Fruit fly (Drosophila melanogaster) whole organism, embryonic: ENCODE data around the gene spz3.

ENCODE experiments used
- ATbp ChIP-seq: fragments of 200-800 bp; sonication (Bioruptor generic); optimal IDR thresholded peaks from 2 replicates; lab custom pipeline; 2017; ENCODE audit warnings: missing biosample characterization, mild to moderate bottlenecking, missing genetic modification characterization, missing genetic modification reagents
- Ada2b ChIP-seq: fragments of 200-800 bp; sonication (Bioruptor generic); IDR thresholded peaks from 2 replicates; pipeline ENCODE4 v1.3.6; 2022; ENCODE audit warnings: missing biosample characterization, missing genetic modification characterization
- Atf-2 ChIP-seq: fragments of 200-800 bp; sonication (Bioruptor generic); optimal IDR thresholded peaks from 2 replicates; lab custom pipeline; 2016; ENCODE audit warnings: missing biosample characterization, missing genetic modification characterization
- B-H2 ChIP-seq: fragments of 200-800 bp; sonication (Bioruptor generic); optimal IDR thresholded peaks from 2 replicates; lab custom pipeline; 2018; ENCODE audit warnings: missing biosample characterization, mild to moderate bottlenecking, missing genetic modification characterization
- BEAF-32 ChIP-seq: fragments of 200-800 bp; sonication (Bioruptor generic); optimal IDR thresholded peaks from 3 replicates; lab custom pipeline; 2017; ENCODE audit warnings: missing biosample characterization, missing genetic modification characterization, mild to moderate bottlenecking, moderate library complexity, missing genetic modification reagents
- CG11398 ChIP-seq: fragments of 200-800 bp; sonication (Bioruptor generic); optimal IDR thresholded peaks from 2 replicates; lab custom pipeline; 2016; ENCODE audit warnings: missing biosample characterization, missing genetic modification characterization
- CG11695 ChIP-seq: fragments of 200-800 bp; sonication (Bioruptor generic); IDR thresholded peaks from 3 replicates; pipeline ENCODE4 v1.3.6; 2022; ENCODE audit warnings: missing biosample characterization, missing genetic modification characterization
- CG11696 ChIP-seq: fragments of 200-800 bp; sonication (Bioruptor generic); IDR thresholded peaks from 2 replicates; pipeline ENCODE4 v1.3.6; 2022; ENCODE audit warnings: missing biosample characterization, missing genetic modification characterization
- CG12769 ChIP-seq: fragments of 200-800 bp; sonication (Bioruptor generic); optimal IDR thresholded peaks from 2 replicates; lab custom pipeline; 2019; ENCODE audit warnings: missing biosample characterization, mild to moderate bottlenecking, missing genetic modification characterization, moderate library complexity
- CG15269 ChIP-seq: fragments of 200-800 bp; sonication (Bioruptor generic); optimal IDR thresholded peaks from 2 replicates; lab custom pipeline; 2018; ENCODE audit warnings: missing biosample characterization, mild to moderate bottlenecking, missing genetic modification characterization, moderate library complexity
- CG1603 ChIP-seq: fragments of 200-800 bp; sonication (Bioruptor generic); optimal IDR thresholded peaks from 2 replicates; lab custom pipeline; 2019; ENCODE audit warnings: missing biosample characterization, mild to moderate bottlenecking, missing genetic modification characterization, moderate library complexity
- CG16815 ChIP-seq: fragments of 200-800 bp; sonication (Bioruptor generic); optimal IDR thresholded peaks from 3 replicates; lab custom pipeline; 2017; ENCODE audit warnings: missing biosample characterization, mild to moderate bottlenecking, missing genetic modification characterization
- CG2120 ChIP-seq: fragments of 200-800 bp; sonication (Bioruptor generic); optimal IDR thresholded peaks from 3 replicates; lab custom pipeline; 2016; ENCODE audit warnings: missing biosample characterization, missing genetic modification characterization
- CG5180 ChIP-seq: fragments of 200-800 bp; sonication (Bioruptor generic); optimal IDR thresholded peaks from 3 replicates; lab custom pipeline; 2017; ENCODE audit warnings: missing biosample characterization, missing genetic modification characterization, mild to moderate bottlenecking, moderate library complexity, missing genetic modification reagents
- CG9932 ChIP-seq: fragments of 200-800 bp; sonication (Bioruptor generic); IDR thresholded peaks from 2 replicates; pipeline ENCODE4 v1.3.6; 2022; ENCODE audit warnings: missing biosample characterization, missing genetic modification characterization
- Drgx ChIP-seq: fragments of 200-800 bp; sonication (Bioruptor generic); IDR thresholded peaks from 2 replicates; pipeline ENCODE4 v1.3.6; 2022; ENCODE audit warnings: missing biosample characterization, missing genetic modification characterization
- Elba2 ChIP-seq: fragments of 200-800 bp; sonication (Bioruptor generic); optimal IDR thresholded peaks from 3 replicates; lab custom pipeline; 2016; ENCODE audit warnings: missing biosample characterization, missing genetic modification characterization
- Hr51 ChIP-seq, 2 experiments: fragments of 200-800 bp; sonication (Bioruptor generic); optimal IDR thresholded peaks; 2 replicates in 1 of 2; 3 replicates in 1 of 2; lab custom pipeline; 2016 to 2018; ENCODE audit warnings: missing biosample characterization in 2 of 2, missing genetic modification characterization in 2 of 2, mild to moderate bottlenecking in 1 of 2, moderate library complexity in 1 of 2
- Myb ChIP-seq: fragments of 200-800 bp; sonication (Bioruptor generic); optimal IDR thresholded peaks from 2 replicates; lab custom pipeline; 2016; ENCODE audit warnings: missing biosample characterization, missing genetic modification characterization
- Oaz ChIP-seq: fragments of 200-800 bp; sonication (Bioruptor generic); IDR thresholded peaks from 2 replicates; pipeline ENCODE4 v1.3.6; 2022; ENCODE audit warnings: missing biosample characterization, missing genetic modification characterization
- Ptx1 ChIP-seq: fragments of 200-800 bp; sonication (Bioruptor generic); IDR thresholded peaks from 2 replicates; pipeline ENCODE4 v1.3.6; 2022; ENCODE audit warnings: missing biosample characterization, missing genetic modification characterization
- Ravus ChIP-seq: fragments of 200-800 bp; sonication (Bioruptor generic); IDR thresholded peaks from 2 replicates; pipeline ENCODE4 v1.3.6; 2022; ENCODE audit warnings: missing biosample characterization, missing genetic modification characterization
- Sox102F ChIP-seq: fragments of 200-800 bp; sonication (Bioruptor generic); optimal IDR thresholded peaks from 2 replicates; lab custom pipeline; 2018; ENCODE audit warnings: missing biosample characterization, mild to moderate bottlenecking, missing genetic modification characterization, moderate library complexity
- Taf1 ChIP-seq: fragments of 200-800 bp; sonication (Bioruptor generic); IDR thresholded peaks from 2 replicates; pipeline ENCODE4 v1.3.6; 2022; ENCODE audit warnings: missing biosample characterization, missing genetic modification characterization
- Vsx1 ChIP-seq: fragments of 200-800 bp; sonication (Bioruptor generic); optimal IDR thresholded peaks from 2 replicates; lab custom pipeline; 2017; ENCODE audit warnings: missing biosample characterization, mild to moderate bottlenecking, missing genetic modification characterization, missing genetic modification reagents
- ab ChIP-seq: fragments of 200-800 bp; sonication (Bioruptor generic); optimal IDR thresholded peaks from 2 replicates; lab custom pipeline; 2016; ENCODE audit warnings: missing biosample characterization, missing genetic modification characterization
- br ChIP-seq: fragments of >200 bp; optimal IDR thresholded peaks from 2 replicates; lab custom pipeline; 2017
- bsh ChIP-seq, 2 experiments: fragments of 200-800 bp; sonication (Bioruptor generic); optimal IDR thresholded peaks; 2 replicates each; lab custom pipeline; 2017 to 2018; ENCODE audit warnings: mild to moderate bottlenecking in 2 of 2, missing biosample characterization in 2 of 2, missing genetic modification characterization in 2 of 2, moderate library complexity in 1 of 2
- cas ChIP-seq: fragments of 200-800 bp; sonication (Bioruptor generic); IDR thresholded peaks from 2 replicates; pipeline ENCODE4 v1.3.6; 2022; ENCODE audit warnings: missing biosample characterization, missing genetic modification characterization
- ci ChIP-seq: fragments of 200-800 bp; sonication (Bioruptor generic); IDR thresholded peaks from 3 replicates; pipeline ENCODE4 v1.3.6; 2022; ENCODE audit warnings: missing biosample characterization, missing genetic modification characterization
- dmrt99B ChIP-seq: fragments of 200-800 bp; sonication (Bioruptor generic); optimal IDR thresholded peaks from 2 replicates; lab custom pipeline; 2018; ENCODE audit warnings: missing biosample characterization, mild to moderate bottlenecking, missing genetic modification characterization, moderate library complexity
- emc ChIP-seq: fragments of 200-800 bp; sonication (Bioruptor generic); optimal IDR thresholded peaks from 2 replicates; lab custom pipeline; 2016; ENCODE audit warnings: missing biosample characterization, missing genetic modification characterization
- ewg ChIP-seq: fragments of 200-800 bp; sonication (Bioruptor generic); optimal IDR thresholded peaks from 3 replicates; lab custom pipeline; 2017; ENCODE audit warnings: mild to moderate bottlenecking, missing biosample characterization, missing genetic modification reagents, missing genetic modification characterization
- gce ChIP-seq: fragments of 200-800 bp; sonication (Bioruptor generic); IDR thresholded peaks from 3 replicates; pipeline ENCODE4 v1.3.6; 2022; ENCODE audit warnings: missing biosample characterization, missing genetic modification characterization
- gcm ChIP-seq: fragments of 200-800 bp; sonication (Bioruptor generic); optimal IDR thresholded peaks from 2 replicates; lab custom pipeline; 2019; ENCODE audit warnings: missing biosample characterization, mild to moderate bottlenecking, missing genetic modification characterization, moderate library complexity
- gem ChIP-seq: fragments of 200-800 bp; sonication (Bioruptor generic); optimal IDR thresholded peaks from 2 replicates; lab custom pipeline; 2019; ENCODE audit warnings: missing biosample characterization, mild to moderate bottlenecking, missing genetic modification characterization, moderate library complexity
- gfzf ChIP-seq: fragments of 200-800 bp; sonication (Bioruptor generic); optimal IDR thresholded peaks from 2 replicates; lab custom pipeline; 2016; ENCODE audit warnings: missing biosample characterization, mild to moderate bottlenecking, missing genetic modification characterization, moderate library complexity
- mam ChIP-seq: fragments of 200-800 bp; sonication (Bioruptor generic); optimal IDR thresholded peaks from 3 replicates; lab custom pipeline; 2016; ENCODE audit warnings: missing biosample characterization, missing genetic modification characterization
- onecut ChIP-seq: fragments of 200-800 bp; sonication (Bioruptor generic); IDR thresholded peaks from 2 replicates; pipeline ENCODE4 v1.3.6; 2022; ENCODE audit warnings: missing biosample characterization, missing genetic modification characterization
- phol ChIP-seq: fragments of 200-800 bp; sonication (Bioruptor generic); optimal IDR thresholded peaks from 3 replicates; lab custom pipeline; 2018; ENCODE audit warnings: missing biosample characterization, mild to moderate bottlenecking, missing genetic modification characterization, moderate library complexity
- pros ChIP-seq: fragments of 200-800 bp; sonication (Bioruptor generic); optimal IDR thresholded peaks from 3 replicates; lab custom pipeline; 2019; ENCODE audit warnings: missing biosample characterization, mild to moderate bottlenecking, missing genetic modification characterization, moderate library complexity
- row ChIP-seq: fragments of 200-800 bp; sonication (Bioruptor generic); IDR thresholded peaks from 3 replicates; pipeline ENCODE4 v1.3.6; 2022; ENCODE audit warnings: missing biosample characterization, missing genetic modification characterization
- sens-2 ChIP-seq: fragments of 200-800 bp; sonication (Bioruptor generic); IDR thresholded peaks from 2 replicates; pipeline ENCODE4 v1.3.6; 2022; ENCODE audit warnings: missing biosample characterization, missing genetic modification characterization
- slou ChIP-seq: fragments of 200-800 bp; sonication (Bioruptor generic); optimal IDR thresholded peaks from 3 replicates; lab custom pipeline; 2016; ENCODE audit warnings: missing biosample characterization, missing genetic modification characterization
- toy ChIP-seq: fragments of 200-800 bp; sonication (Bioruptor generic); IDR thresholded peaks from 2 replicates; pipeline ENCODE4 v1.3.6; 2022; ENCODE audit warnings: missing biosample characterization, missing genetic modification characterization
- unc-4 ChIP-seq: fragments of 200-800 bp; sonication (Bioruptor generic); IDR thresholded peaks from 2 replicates; pipeline ENCODE4 v1.3.6; 2022; ENCODE audit warnings: missing biosample characterization, missing genetic modification characterization; ENCODE audit not compliant: partially characterized antibody
- unpg ChIP-seq: fragments of 200-800 bp; sonication (Bioruptor generic); optimal IDR thresholded peaks from 3 replicates; lab custom pipeline; 2018; ENCODE audit warnings: missing biosample characterization, mild to moderate bottlenecking, missing genetic modification characterization, moderate library complexity
- zen2 ChIP-seq: fragments of 200-800 bp; sonication (Bioruptor generic); IDR thresholded peaks from 3 replicates; pipeline ENCODE4 v1.3.6; 2022; ENCODE audit warnings: missing biosample characterization, missing genetic modification characterization; ENCODE audit not compliant: partially characterized antibody

The spz3 gene

DNA sequence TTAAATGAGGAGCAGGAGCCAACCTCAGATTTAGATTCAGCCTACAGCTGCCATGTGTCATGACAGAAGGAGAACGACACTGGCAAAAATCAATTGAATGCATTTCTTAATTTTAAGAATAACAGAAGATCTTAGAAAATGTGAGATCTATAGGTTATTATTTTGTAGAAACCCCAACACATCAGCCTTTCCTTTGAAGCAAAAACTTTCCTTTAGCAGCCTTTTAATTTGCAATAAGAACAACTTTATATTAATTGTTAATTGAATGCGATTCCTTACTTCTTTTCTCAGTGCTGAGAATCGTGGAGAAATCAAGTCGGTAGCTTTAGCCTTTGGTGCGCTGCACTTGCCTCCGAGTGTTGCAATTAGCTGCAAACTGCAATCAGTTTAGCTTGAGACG lies 41.2 kb upstream of the spz3 start:
- TF ChIP-seq toy (no peak), zen2 (GFP tag; lab: Robert Waterston, UW) (no peak), onecut (no peak), CG5180 (GFP tag; lab: Kevin White, UChicago) (no peak), ewg (GFP tag; lab: Kevin White, UChicago) (no peak), Myb (GFP tag; lab: Kevin White, UChicago) (no peak), phol (no peak), br (lab: Kevin White, UChicago) (no peak), Ada2b (GFP tag; lab: Robert Waterston, UW) (no peak), Hr51 (GFP tag; optimal IDR thresholded peaks at IDR 0.05; lab: Kevin White, UChicago) (no peak), emc (GFP tag; lab: Kevin White, UChicago) (no peak), Elba2 (GFP tag; lab: Kevin White, UChicago) (no peak), Atf-2 (GFP tag; lab: Kevin White, UChicago) (no peak)
- TF ChIP-seq, all 482 proteins: peak for 0

DNA sequence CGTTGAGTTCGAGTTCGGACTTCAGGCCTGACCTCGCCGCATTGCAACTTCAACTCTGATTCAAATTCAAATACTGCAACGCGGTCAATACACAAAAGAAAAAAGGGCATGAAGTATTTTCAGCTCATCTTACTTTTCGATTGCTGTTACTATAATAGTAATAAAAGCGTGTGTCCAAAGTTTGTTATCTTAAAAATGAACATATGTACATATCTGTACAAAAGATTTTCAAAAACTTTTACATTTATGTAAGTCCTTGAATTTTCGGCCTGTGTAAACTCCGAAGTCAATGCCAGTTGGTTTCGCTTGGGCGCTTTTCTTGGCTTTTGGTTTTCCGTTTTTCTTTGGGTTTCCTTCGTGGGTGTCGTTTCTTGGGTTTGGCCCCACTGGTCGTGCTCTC lies 39.4 kb upstream of the spz3 start:
- peak; percentile 39 for TF ChIP-seq Sox102F
- TF ChIP-seq CG1603 (tag; lab: Kevin White, UChicago), result peak; percentile 4
- TF ChIP-seq CG11695, result 0 out of 3 replicates have a peak, but pooled peaks have one; percentile 8
- no peak for TF ChIP-seq Taf1 (GFP tag; lab: Robert Waterston, UW)
- TF ChIP-seq Hr51 (GFP tag; optimal IDR thresholded peaks at IDR 0.05; lab: Kevin White, UChicago), result peak in 1 of 2 experiments; percentile 6
- TF ChIP-seq bsh (GFP tag; optimal IDR thresholded peaks at IDR 0.05; lab: Kevin White, UChicago), result peak in 1 of 2 experiments; percentile 32
- TF ChIP-seq Drgx (GFP tag; lab: Robert Waterston, UW), result peak; percentile 74
- no peak for TF ChIP-seq BEAF-32 (GFP tag; lab: Kevin White, UChicago)
- no peak for TF ChIP-seq mam (GFP tag; lab: Kevin White, UChicago)
- peak; percentile 24; the same call in 1 of the 2 replicates for TF ChIP-seq Ptx1 (GFP tag; lab: Robert Waterston, UW)
- no peak for TF ChIP-seq B-H2 (GFP tag; lab: Kevin White, UChicago)
- no peak for TF ChIP-seq CG16815 (GFP tag; lab: Kevin White, UChicago)
- TF ChIP-seq ATbp (GFP tag; lab: Kevin White, UChicago), result peak; percentile 4
- TF ChIP-seq unpg (GFP tag; lab: Kevin White, UChicago), result peak; percentile 24
- peak; percentile 15 for TF ChIP-seq dmrt99B (tag; lab: Kevin White, UChicago)
- 0 out of 3 replicates have a peak, but pooled peaks have one; percentile 35 for TF ChIP-seq ci (GFP tag; lab: Robert Waterston, UW)
- peak; percentile 34 for TF ChIP-seq gem (tag; lab: Kevin White, UChicago)
- TF ChIP-seq row (GFP tag; lab: Robert Waterston, UW), result 0 out of 3 replicates have a peak, but pooled peaks have one; percentile 7
- no peak for TF ChIP-seq CG11696 (GFP tag; lab: Robert Waterston, UW)

DNA sequence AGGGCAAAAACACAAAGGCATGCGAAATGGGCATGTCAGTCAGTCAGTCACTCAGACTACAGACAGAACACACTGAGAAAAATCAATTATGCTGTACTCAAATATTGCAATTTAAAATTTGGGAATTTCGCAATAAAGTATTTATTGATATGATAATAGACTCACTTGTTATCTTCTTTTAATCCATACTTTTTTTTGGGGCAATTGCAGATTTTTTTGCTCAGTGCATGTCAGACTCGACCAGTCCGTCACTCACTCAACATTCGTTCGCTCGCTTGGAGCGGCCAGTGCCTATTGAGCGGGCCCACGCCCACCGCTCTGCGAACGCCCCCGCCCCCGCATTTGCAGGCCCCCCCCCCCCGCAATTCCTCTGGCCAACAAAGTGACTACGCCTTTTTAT lies 37.0 kb upstream of the spz3 start:
- TF ChIP-seq Vsx1 (GFP tag; lab: Kevin White, UChicago), result peak; percentile 40
- TF ChIP-seq CG12769, result peak; percentile 89
- no peak for TF ChIP-seq cas (GFP tag; lab: Robert Waterston, UW)
- no peak for TF ChIP-seq ab (GFP tag; lab: Kevin White, UChicago)
- TF ChIP-seq gce (GFP tag; lab: Robert Waterston, UW), result peak; percentile 33; the same call in 1 of the 3 replicates
- TF ChIP-seq CG15269, result peak; percentile 81
- no peak for TF ChIP-seq pros
- TF ChIP-seq CG9932 (GFP tag; lab: Robert Waterston, UW), result peak; percentile 67
- peak; percentile 12 for TF ChIP-seq CG11398 (GFP tag; lab: Kevin White, UChicago)
- TF ChIP-seq CG2120, result peak; percentile 72
- TF ChIP-seq slou (GFP tag; lab: Kevin White, UChicago), result no peak
- TF ChIP-seq Ravus, result no peak
- no peak for TF ChIP-seq unc-4 (GFP tag; lab: Robert Waterston, UW)
- TF ChIP-seq Oaz (GFP tag; lab: Robert Waterston, UW), result peak; percentile 65
- TF ChIP-seq gcm (GFP tag; lab: Kevin White, UChicago), result peak; percentile 29
- no peak for TF ChIP-seq gfzf (GFP tag; lab: Kevin White, UChicago)
- TF ChIP-seq Ada2b (GFP tag; lab: Robert Waterston, UW), result peak; percentile 84
- TF ChIP-seq sens-2 (GFP tag; lab: Robert Waterston, UW), result peak; percentile 60; the same call in 1 of the 2 replicates
